Fruit fly (Drosophila melanogaster): ENCODE measurements around the gene Csl4.
A peak's percentile ranks its signal among the peaks of the same experiment; 100 is the strongest.

Csl4 gene

DNA sequence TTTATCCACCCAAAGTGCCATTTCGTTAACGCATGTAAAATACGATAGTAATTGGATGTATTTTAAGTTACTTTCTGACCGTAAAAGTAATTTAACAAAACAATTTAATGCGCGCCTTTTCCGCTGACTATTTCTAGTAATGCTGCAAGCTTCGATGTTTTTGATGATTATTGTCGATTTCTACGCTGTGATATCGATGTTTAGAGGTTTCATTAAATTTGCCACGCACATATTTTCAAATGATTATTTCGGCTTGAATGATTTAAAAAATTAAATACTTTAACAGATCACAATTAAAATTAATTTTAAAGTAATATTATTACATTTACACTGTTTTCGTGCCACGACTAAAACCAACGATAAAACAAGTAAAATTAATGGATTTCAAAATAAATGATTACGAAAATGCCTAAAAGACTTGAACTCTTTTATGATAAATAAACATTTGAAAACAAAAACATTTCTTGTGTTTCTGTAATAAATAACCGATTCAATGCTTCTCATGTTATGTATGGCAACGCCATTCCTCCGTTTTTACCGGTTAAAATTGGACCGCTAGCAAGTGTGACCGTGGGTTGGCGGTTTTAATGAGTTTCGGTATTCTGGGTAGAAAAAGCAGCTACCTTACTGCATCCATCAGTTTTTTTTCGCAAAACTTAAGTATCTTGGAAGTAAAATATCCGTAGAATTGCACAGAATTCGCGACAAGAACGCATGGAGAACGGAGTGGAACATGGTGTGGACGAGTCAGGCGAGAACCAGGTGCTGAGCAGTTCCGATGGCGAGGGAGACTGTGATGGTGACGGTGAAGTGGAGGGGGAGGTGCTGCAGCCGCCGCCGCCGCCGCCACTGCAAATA is 7.0 kb upstream of the Csl4 start, which contains the start of the genes RfC38 and CG4751 (continued):
- TF ChIP-seq gcm (GFP tag; optimal IDR thresholded peaks at IDR 0.05) (no peak), hth (optimal IDR thresholded peaks at IDR 0.05) (no peak), D19B (GFP tag; optimal IDR thresholded peaks at IDR 0.05) (no peak), gsb-n (tag; optimal IDR thresholded peaks at IDR 0.05) (no peak), sisA (GFP tag; IDR thresholded peaks at IDR 0.05) (no peak), ind (GFP tag; optimal IDR thresholded peaks at IDR 0.05) (no peak), dpn (GFP tag; optimal IDR thresholded peaks at IDR 0.05) (peak in 1 of 2 experiments; percentile 22), CG4360 (GFP tag; IDR thresholded peaks at IDR 0.05) (no peak), Lpt (GFP tag; optimal IDR thresholded peaks at IDR 0.05) (no peak), CG43689 (GFP tag; IDR thresholded peaks at IDR 0.05) (no peak), twi (tag; optimal IDR thresholded peaks at IDR 0.05) (no peak), bab2 (GFP tag; optimal IDR thresholded peaks at IDR 0.05) (no peak), E2f1 (GFP tag; IDR thresholded peaks at IDR 0.05) (0 out of 2 replicates have a peak, but pooled peaks have one; percentile 20), sqz (GFP tag; optimal IDR thresholded peaks at IDR 0.05) (no peak), zfh1 (GFP tag; IDR thresholded peaks at IDR 0.05) (no peak), Hey (tag; optimal IDR thresholded peaks at IDR 0.05) (no peak), NK7.1 (GFP tag; optimal IDR thresholded peaks at IDR 0.05) (no peak), CG17912 (GFP tag; optimal IDR thresholded peaks at IDR 0.05) (no peak)

DNA sequence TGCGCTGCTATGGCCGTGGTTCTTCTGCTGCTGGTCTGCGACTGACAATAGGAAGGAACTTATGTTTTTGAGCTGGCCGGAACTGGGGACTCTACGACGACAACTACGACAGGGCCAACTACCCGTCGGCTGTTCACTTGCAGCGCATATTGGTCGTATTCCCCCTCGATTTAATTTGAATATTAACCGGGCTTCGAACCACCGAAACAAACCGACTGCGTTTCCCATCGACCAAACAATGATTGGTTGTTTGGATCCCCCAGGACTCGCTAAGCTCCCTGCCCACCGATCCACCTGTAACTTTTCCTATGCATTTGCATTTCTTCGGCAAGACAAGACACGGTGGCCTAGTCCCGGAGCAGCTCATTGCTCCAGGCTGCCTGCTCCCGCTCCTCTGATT is 1.8 kb downstream of the Csl4 start, which contains the start of gene Dnaaf4:
Dnaaf4 (minus strand) TSS at position 101 of the 400 bp plus-strand sequence.
- TF ChIP-seq sd (tag; optimal IDR thresholded peaks at IDR 0.05) (no peak), Med (GFP tag) (peak; percentile 31), CG13424 (tag; optimal IDR thresholded peaks at IDR 0.05) (no peak), ttk (GFP tag; IDR thresholded peaks at IDR 0.05) (0 out of 2 replicates have a peak, but pooled peaks have one; percentile 12), fd102C (GFP tag; optimal IDR thresholded peaks at IDR 0.05) (no peak), nerfin-2 (GFP tag; IDR thresholded peaks at IDR 0.05; ENCODE audit: partially characterized antibody) (0 out of 2 replicates have a peak, but pooled peaks have one; percentile 23)

- TF ChIP-seq bsh (GFP tag; optimal IDR thresholded peaks at IDR 0.05), result no peak
- peak; percentile 3 for TF ChIP-seq CG14710 (tag; optimal IDR thresholded peaks at IDR 0.05)
- no peak for TF ChIP-seq HLH54F (GFP tag; optimal IDR thresholded peaks at IDR 0.05)
- no peak for TF ChIP-seq bowl (GFP tag; IDR thresholded peaks at IDR 0.05)
- no peak for TF ChIP-seq Dip2 (GFP tag; IDR thresholded peaks at IDR 0.05)
- TF ChIP-seq CG12219 (GFP tag; optimal IDR thresholded peaks at IDR 0.05), result no peak
- no peak for TF ChIP-seq disco-r (GFP tag; optimal IDR thresholded peaks at IDR 0.05)
- no peak for TF ChIP-seq CG12299 (tag; optimal IDR thresholded peaks at IDR 0.05)
- no peak for TF ChIP-seq mirr (GFP tag; optimal IDR thresholded peaks at IDR 0.05)
- TF ChIP-seq sim (GFP tag; IDR thresholded peaks at IDR 0.05), result no peak
- TF ChIP-seq Aef1 (GFP tag; IDR thresholded peaks at IDR 0.05), result no peak
- TF ChIP-seq CG10274 (GFP tag; optimal IDR thresholded peaks at IDR 0.05), result no peak
- TF ChIP-seq CG5245 (GFP tag; optimal IDR thresholded peaks at IDR 0.05), result no peak
- no peak for TF ChIP-seq sc (optimal IDR thresholded peaks at IDR 0.05)
- no peak for TF ChIP-seq sc (GFP tag; optimal IDR thresholded peaks at IDR 0.05)
- no peak for TF ChIP-seq bcd (GFP tag; optimal IDR thresholded peaks at IDR 0.05)
- TF ChIP-seq cwo (GFP tag; optimal IDR thresholded peaks at IDR 0.05), result no peak
- peak; percentile 68; the same call in 2 of the 3 replicates for TF ChIP-seq CG6791 (GFP tag; IDR thresholded peaks at IDR 0.05; ENCODE audit: partially characterized antibody)
- no peak for TF ChIP-seq pan (optimal IDR thresholded peaks at IDR 0.05)
- TF ChIP-seq pan (GFP tag; optimal IDR thresholded peaks at IDR 0.05 in 1 of 2, IDR thresholded peaks at IDR 0.05 in 1 of 2), result no peak
- no peak for TF ChIP-seq dysf (GFP tag; IDR thresholded peaks at IDR 0.05)
- TF ChIP-seq cad (GFP tag; optimal IDR thresholded peaks at IDR 0.05), result no peak
- TF ChIP-seq inv (GFP tag; IDR thresholded peaks at IDR 0.05; ENCODE audit: partially characterized antibody), result 0 out of 2 replicates have a peak, but pooled peaks have one; percentile 34
- no peak for TF ChIP-seq Bdp1 (GFP tag; optimal IDR thresholded peaks at IDR 0.05)
- no peak for TF ChIP-seq gsb-n (tag; optimal IDR thresholded peaks at IDR 0.05)
Observed at dm6 chr2L:11119966-11120517, 3.3 kb downstream of the Csl4 start, which contains the start of gene CG6230. Gene CG6230, minus strand, starts transcription at chr2L:11120319.

Measured in whole organism, embryonic.